Worm (Caenorhabditis elegans) whole organism, L4 larva: ENCODE data around the gene tor-1.

Source experiments
- mdl-1 ChIP-seq, 2 experiments: fragments of 150-350 bp in 1 of 2; sonication (generic microtip) in 1 of 2; optimal IDR thresholded peaks; 2 replicates each; lab custom pipeline; 2014 to 2017; ENCODE audit warnings: missing biosample characterization in 2 of 2, missing genetic modification characterization in 2 of 2
- unc-39 ChIP-seq: sonication (generic microtip); optimal IDR thresholded peaks from 2 replicates; lab custom pipeline; 2017; ENCODE audit warnings: missing biosample characterization, missing genetic modification characterization

- TF ChIP-seq mdl-1 (tag; optimal IDR thresholded peaks at IDR 0.05; lab: Kevin White, UChicago): no peak
- TF ChIP-seq unc-39 (tag; lab: Kevin White, UChicago): no peak
These were observed 4.3 kb upstream of the tor-1 start for ce11 chrIV:13989875-13990274.
